Worm (Caenorhabditis elegans) whole organism, late embryonic: ENCODE data around the gene Y47D3A.21.

ENCODE experiments used
- C08G9.2 ChIP-seq: sonication (generic microtip); optimal IDR thresholded peaks from 2 replicates; lab custom pipeline; 2016; ENCODE audit warnings: mild to moderate bottlenecking, missing genetic modification characterization, moderate library complexity, missing compliant biosample characterization
- K02D7.2 ChIP-seq: sonication (generic microtip); optimal IDR thresholded peaks from 2 replicates; lab custom pipeline; 2017; ENCODE audit warnings: mild to moderate bottlenecking, missing genetic modification characterization, missing compliant biosample characterization
- K09A11.1 ChIP-seq: sonication (generic microtip); optimal IDR thresholded peaks from 2 replicates; lab custom pipeline; 2017; ENCODE audit warnings: antibody characterized with exemption, mild to moderate bottlenecking, missing genetic modification characterization, missing compliant biosample characterization; ENCODE audit not compliant: insufficient read depth
- T23F11.4 ChIP-seq: fragments of 200-800 bp; sonication (Bioruptor generic); optimal IDR thresholded peaks from 2 replicates; lab custom pipeline; 2018; ENCODE audit warnings: mild to moderate bottlenecking, missing genetic modification characterization, missing compliant biosample characterization
- ama-1 ChIP-seq: fragments of 150-350 bp; optimal IDR thresholded peaks from 2 replicates; lab custom pipeline; 2014
- ceh-14 ChIP-seq: sonication (generic microtip); optimal IDR thresholded peaks from 2 replicates; lab custom pipeline; 2016; ENCODE audit warnings: missing genotype, missing genetic modification characterization, missing compliant biosample characterization
- ceh-18 ChIP-seq: sonication (generic microtip); optimal IDR thresholded peaks from 2 replicates; lab custom pipeline; 2016; ENCODE audit warnings: missing genetic modification characterization, missing compliant biosample characterization
- ceh-2 ChIP-seq: sonication (generic microtip); optimal IDR thresholded peaks from 2 replicates; lab custom pipeline; 2016; ENCODE audit warnings: missing genotype, missing genetic modification characterization, missing compliant biosample characterization
- ceh-24 ChIP-seq: sonication (generic microtip); optimal IDR thresholded peaks from 2 replicates; lab custom pipeline; 2016; ENCODE audit warnings: mild to moderate bottlenecking, missing genetic modification characterization, missing compliant biosample characterization
- ceh-31 ChIP-seq: sonication (generic microtip); optimal IDR thresholded peaks from 2 replicates; lab custom pipeline; 2016; ENCODE audit warnings: missing genetic modification characterization, missing compliant biosample characterization
- ceh-34 ChIP-seq: sonication (generic microtip); optimal IDR thresholded peaks from 2 replicates; lab custom pipeline; 2016; ENCODE audit warnings: mild to moderate bottlenecking, missing genetic modification characterization, missing compliant biosample characterization
- ceh-45 ChIP-seq: fragments of 200-800 bp; sonication (Bioruptor generic); IDR thresholded peaks from 2 replicates; pipeline ENCODE4 v1.3.6; 2022; ENCODE audit warnings: missing genetic modification reagents, missing genetic modification characterization, missing compliant biosample characterization
- ceh-6 ChIP-seq: fragments of 200-800 bp; sonication (Bioruptor generic); optimal IDR thresholded peaks from 2 replicates; lab custom pipeline; 2018; ENCODE audit warnings: mild to moderate bottlenecking, missing genetic modification characterization, missing compliant biosample characterization
- che-1 ChIP-seq: sonication (generic microtip); optimal IDR thresholded peaks from 2 replicates; lab custom pipeline; 2016; ENCODE audit warnings: mild to moderate bottlenecking, missing genetic modification characterization, missing compliant biosample characterization
- dmd-4 ChIP-seq: sonication (generic microtip); optimal IDR thresholded peaks from 2 replicates; lab custom pipeline; 2016; ENCODE audit warnings: borderline replicate concordance, missing genetic modification characterization, missing compliant biosample characterization
- dve-1 ChIP-seq: sonication (generic microtip); optimal IDR thresholded peaks from 2 replicates; lab custom pipeline; 2017; ENCODE audit warnings: antibody characterized with exemption, mild to moderate bottlenecking, missing genetic modification characterization, missing compliant biosample characterization
- elt-2 ChIP-seq: sonication (generic microtip); optimal IDR thresholded peaks from 2 replicates; lab custom pipeline; 2016; ENCODE audit warnings: missing genetic modification reagents, missing genetic modification characterization, missing compliant biosample characterization
- gmeb-2 ChIP-seq: sonication (generic microtip); optimal IDR thresholded peaks from 2 replicates; lab custom pipeline; 2016; ENCODE audit warnings: missing genetic modification characterization, inconsistent platforms, missing compliant biosample characterization
- hlh-13 ChIP-seq: fragments of 200-800 bp; sonication (Bioruptor generic); optimal IDR thresholded peaks from 2 replicates; lab custom pipeline; 2018; ENCODE audit warnings: mild to moderate bottlenecking, missing genetic modification characterization, missing compliant biosample characterization
- hlh-30 ChIP-seq: sonication (generic microtip); optimal IDR thresholded peaks from 2 replicates; lab custom pipeline; 2017; ENCODE audit warnings: antibody characterized with exemption, missing genetic modification characterization, missing compliant biosample characterization; ENCODE audit not compliant: insufficient read depth
- hlh-8 ChIP-seq: sonication (generic microtip); optimal IDR thresholded peaks from 2 replicates; lab custom pipeline; 2016; ENCODE audit warnings: missing genotype, missing genetic modification characterization, missing compliant biosample characterization
- lin-11 ChIP-seq: fragments of 200-800 bp; sonication (Bioruptor generic); optimal IDR thresholded peaks from 2 replicates; lab custom pipeline; 2018; ENCODE audit warnings: mild to moderate bottlenecking, missing genetic modification characterization, missing compliant biosample characterization
- madf-2 ChIP-seq: sonication (generic microtip); optimal IDR thresholded peaks from 2 replicates; lab custom pipeline; 2017; ENCODE audit warnings: missing genetic modification characterization, missing compliant biosample characterization
- nfya-1 ChIP-seq: sonication (generic microtip); optimal IDR thresholded peaks from 2 replicates; lab custom pipeline; 2017; ENCODE audit warnings: missing genetic modification characterization, mild to moderate bottlenecking, missing compliant biosample characterization, antibody characterized with exemption, moderate library complexity
- nhr-11 ChIP-seq: fragments of 150-350 bp; optimal IDR thresholded peaks from 2 replicates; lab custom pipeline; 2014; ENCODE audit warnings: missing biosample characterization, missing genetic modification characterization
- npax-4 ChIP-seq: sonication (generic microtip); optimal IDR thresholded peaks from 2 replicates; lab custom pipeline; 2016; ENCODE audit warnings: missing genetic modification characterization, missing compliant biosample characterization
- pax-1 ChIP-seq: fragments of 150-350 bp; optimal IDR thresholded peaks from 2 replicates; lab custom pipeline; 2014; ENCODE audit warnings: missing biosample characterization, missing genetic modification characterization
- pros-1 ChIP-seq: fragments of 150-350 bp; optimal IDR thresholded peaks from 2 replicates; lab custom pipeline; 2014; ENCODE audit warnings: missing biosample characterization, missing genetic modification reagents, missing genetic modification characterization
- rnt-1 ChIP-seq: sonication (generic microtip); optimal IDR thresholded peaks from 2 replicates; lab custom pipeline; 2016; ENCODE audit warnings: missing genetic modification characterization, missing compliant biosample characterization
- sdc-2 ChIP-seq: sonication (generic microtip); optimal IDR thresholded peaks from 2 replicates; lab custom pipeline; 2016; ENCODE audit warnings: missing genotype, missing genetic modification characterization, missing compliant biosample characterization
- sox-2 ChIP-seq: fragments of 200-800 bp; sonication (Bioruptor generic); IDR thresholded peaks from 2 replicates; pipeline ENCODE4 v1.3.6; 2022; ENCODE audit warnings: missing genetic modification reagents, missing genetic modification characterization, missing compliant biosample characterization
- sox-4 ChIP-seq: sonication (generic microtip); optimal IDR thresholded peaks from 2 replicates; lab custom pipeline; 2017; ENCODE audit warnings: mild to moderate bottlenecking, missing genetic modification characterization, inconsistent platforms, missing compliant biosample characterization
- syd-9 ChIP-seq: sonication (generic microtip); optimal IDR thresholded peaks from 2 replicates; lab custom pipeline; 2016; ENCODE audit warnings: mild to moderate bottlenecking, missing genetic modification characterization, moderate library complexity, missing compliant biosample characterization
- tbx-2 ChIP-seq: sonication (generic microtip); optimal IDR thresholded peaks from 2 replicates; lab custom pipeline; 2016; ENCODE audit warnings: missing genetic modification characterization, missing compliant biosample characterization
- tbx-7 ChIP-seq: sonication (generic microtip); optimal IDR thresholded peaks from 2 replicates; lab custom pipeline; 2016; ENCODE audit warnings: missing genotype, missing genetic modification characterization, missing compliant biosample characterization
- ttx-3 ChIP-seq: sonication (generic microtip); optimal IDR thresholded peaks from 2 replicates; lab custom pipeline; 2016; ENCODE audit warnings: missing genetic modification reagents, missing genetic modification characterization, missing compliant biosample characterization
- unc-3 ChIP-seq, 2 experiments: fragments of 200-800 bp in 1 of 2; sonication (Bioruptor generic) in 1 of 2; sonication (generic microtip) in 1 of 2; conservative IDR thresholded peaks in 1 of 2; optimal IDR thresholded peaks in 1 of 2; 2 replicates each; pipeline versions ENCODE4 v1.3.6 to Lab custom; 2016 to 2022; ENCODE audit warnings: missing compliant biosample characterization in 2 of 2, missing genetic modification characterization in 2 of 2, missing genetic modification reagents in 1 of 2
- unc-42 ChIP-seq: sonication (generic microtip); optimal IDR thresholded peaks from 2 replicates; lab custom pipeline; 2016; ENCODE audit warnings: missing genotype, missing genetic modification characterization, missing compliant biosample characterization
- unc-55 ChIP-seq: sonication (generic microtip); optimal IDR thresholded peaks from 2 replicates; lab custom pipeline; 2017; ENCODE audit warnings: missing biosample characterization, missing genetic modification reagents, missing genetic modification characterization
- unc-86 ChIP-seq: sonication (generic microtip); optimal IDR thresholded peaks from 2 replicates; lab custom pipeline; 2016; ENCODE audit warnings: missing genetic modification characterization, missing compliant biosample characterization
- zip-5 ChIP-seq: sonication (generic microtip); optimal IDR thresholded peaks from 2 replicates; lab custom pipeline; 2016; ENCODE audit warnings: missing genetic modification characterization, missing compliant biosample characterization
- ztf-16 ChIP-seq: sonication (generic microtip); optimal IDR thresholded peaks from 2 replicates; lab custom pipeline; 2017; ENCODE audit warnings: missing genetic modification characterization, missing compliant biosample characterization

The Y47D3A.21 gene

ce11 chrIII:11244820-11245219, 33.9 kb downstream of the Y47D3A.21 start, which contains the start of gene rsks-1:
TSS of gene rsks-1 (plus strand) at chrIII:11245120.
- TF ChIP-seq K02D7.2: no peak
- no peak for TF ChIP-seq rnt-1 (tag; lab: Kevin White, UChicago)
- TF ChIP-seq C08G9.2 (tag; lab: Kevin White, UChicago): no peak
- TF ChIP-seq ceh-24 (tag; lab: Kevin White, UChicago): no peak
- no peak for TF ChIP-seq dmd-4 (tag; lab: Kevin White, UChicago)
- TF ChIP-seq npax-4 (tag; lab: Kevin White, UChicago): no peak
- no peak for TF ChIP-seq elt-2 (tag; lab: Kevin White, UChicago)
- TF ChIP-seq pax-1 (tag; lab: Kevin White, UChicago): no peak
- TF ChIP-seq dve-1: no peak
- TF ChIP-seq ceh-6 (GFP tag; lab: Kevin White, UChicago): no peak
- TF ChIP-seq ceh-14: no peak
- TF ChIP-seq, all 69 proteins: peak for 0

- TF ChIP-seq T23F11.4 (GFP tag; lab: Kevin White, UChicago) (no peak), zip-5 (tag; lab: Kevin White, UChicago) (no peak), sdc-2 (no peak), unc-86 (no peak), syd-9 (no peak), gmeb-2 (tag; lab: Kevin White, UChicago) (no peak), elt-2 (tag; lab: Kevin White, UChicago) (no peak), che-1 (no peak), tbx-7 (tag; lab: Kevin White, UChicago) (no peak), ceh-2 (no peak), K09A11.1 (no peak), hlh-13 (no peak), pros-1 (tag; lab: Kevin White, UChicago) (no peak), ceh-45 (no peak), unc-3 (GFP tag; conservative IDR thresholded peaks at IDR 0.05; lab: Robert Waterston, UW) (no peak), unc-3 (tag; optimal IDR thresholded peaks at IDR 0.05; lab: Kevin White, UChicago) (no peak), madf-2 (tag; lab: Kevin White, UChicago) (no peak), ama-1 (lab: Kevin White, UChicago) (no peak)
These were observed 34.4 kb downstream of the Y47D3A.21 start for ce11 chrIII:11244338-11244737.

ce11 chrIII:11243421-11243820, 35.3 kb downstream of the Y47D3A.21 start:
- TF ChIP-seq lin-11 (tag; lab: Kevin White, UChicago) (no peak), madf-2 (tag; lab: Kevin White, UChicago) (peak; percentile 14), dve-1 (peak; percentile 61), nfya-1 (peak; percentile 82), rnt-1 (tag; lab: Kevin White, UChicago) (peak; percentile 60), unc-55 (GFP tag; lab: Kevin White, UChicago) (peak; percentile 81), ceh-34 (tag; lab: Kevin White, UChicago) (peak; percentile 37), hlh-30 (tag; lab: Kevin White, UChicago) (peak; percentile 46), pax-1 (tag; lab: Kevin White, UChicago) (peak; percentile 38), npax-4 (tag; lab: Kevin White, UChicago) (no peak), sox-2 (GFP tag; lab: Robert Waterston, UW) (no peak), unc-3 (GFP tag; conservative IDR thresholded peaks at IDR 0.05; lab: Robert Waterston, UW) (no peak), unc-3 (tag; optimal IDR thresholded peaks at IDR 0.05; lab: Kevin White, UChicago) (no peak), K02D7.2 (no peak), hlh-8 (tag; lab: Kevin White, UChicago) (peak; percentile 14), ceh-14 (peak; percentile 6), tbx-2 (peak; percentile 56), ceh-31 (tag; lab: Kevin White, UChicago) (peak; percentile 76), ttx-3 (no peak), sox-4 (tag; lab: Kevin White, UChicago) (no peak), unc-42 (peak; percentile 27), ceh-18 (peak; percentile 76), ztf-16 (tag; lab: Kevin White, UChicago) (no peak), nhr-11 (tag; lab: Kevin White, UChicago) (no peak)
- TF ChIP-seq, all 69 proteins: peak for 14
